Fruit fly (Drosophila melanogaster): ENCODE results near the gene CG15544.
A peak's percentile ranks its signal among the peaks of the same experiment; 100 is the strongest.

CG15544 gene

dm6 chr3R:30812401-30813207 lies 15.0 kb upstream of the CG15544 start (continued):
- TF ChIP-seq nerfin-2 (GFP tag; IDR thresholded peaks at IDR 0.05; ENCODE audit: partially characterized antibody) (no peak), CG13424 (tag; optimal IDR thresholded peaks at IDR 0.05) (peak; percentile 51), gce (GFP tag; IDR thresholded peaks at IDR 0.05) (no peak), CG17829 (tag; optimal IDR thresholded peaks at IDR 0.05) (no peak), ftz-f1 (GFP tag; optimal IDR thresholded peaks at IDR 0.05) (no peak), Dbx (GFP tag; IDR thresholded peaks at IDR 0.05) (0 out of 3 replicates have a peak, but pooled peaks have one; percentile 15), B-H2 (GFP tag; optimal IDR thresholded peaks at IDR 0.05) (no peak), vfl (GFP tag; optimal IDR thresholded peaks at IDR 0.05) (no peak), Trl (optimal IDR thresholded peaks at IDR 0.05) (no peak), Trl (GFP tag; optimal IDR thresholded peaks at IDR 0.05) (no peak), amos (GFP tag; IDR thresholded peaks at IDR 0.05; ENCODE audit: partially characterized antibody) (no peak), CG9876 (GFP tag; optimal IDR thresholded peaks at IDR 0.05) (no peak), CG4282 (GFP tag; optimal IDR thresholded peaks at IDR 0.05) (no peak), gcm2 (GFP tag; optimal IDR thresholded peaks at IDR 0.05) (no peak), CG2129 (GFP tag; IDR thresholded peaks at IDR 0.05; ENCODE audit: partially characterized antibody) (no peak), CG3407 (GFP tag; optimal IDR thresholded peaks at IDR 0.05) (no peak), Ets65A (GFP tag) (peak; percentile 55), CG2889 (GFP tag; IDR thresholded peaks at IDR 0.05) (no peak), CG1647 (GFP tag; optimal IDR thresholded peaks at IDR 0.05) (no peak), dmrt11E (tag; optimal IDR thresholded peaks at IDR 0.05) (peak; percentile 28), tio (GFP tag; optimal IDR thresholded peaks at IDR 0.05) (no peak), inv (GFP tag; IDR thresholded peaks at IDR 0.05; ENCODE audit: partially characterized antibody) (no peak), HLH3B (GFP tag; IDR thresholded peaks at IDR 0.05) (no peak), bab2 (GFP tag; optimal IDR thresholded peaks at IDR 0.05) (no peak), ci (GFP tag; IDR thresholded peaks at IDR 0.05) (peak; percentile 73), Mes4 (GFP tag; optimal IDR thresholded peaks at IDR 0.05) (no peak), Nf-YB (GFP tag; optimal IDR thresholded peaks at IDR 0.05) (no peak), NC2β (GFP tag; optimal IDR thresholded peaks at IDR 0.05) (no peak), CG17328 (GFP tag; IDR thresholded peaks at IDR 0.05) (peak; percentile 60), Jarid2 (GFP tag; optimal IDR thresholded peaks at IDR 0.05) (no peak), CG14014 (GFP tag; IDR thresholded peaks at IDR 0.05) (0 out of 2 replicates have a peak, but pooled peaks have one; percentile 37), sob (GFP tag; IDR thresholded peaks at IDR 0.05) (no peak), Lpt (GFP tag; optimal IDR thresholded peaks at IDR 0.05) (no peak), Dfd (GFP tag; optimal IDR thresholded peaks at IDR 0.05) (no peak), cato (GFP tag; optimal IDR thresholded peaks at IDR 0.05; ENCODE audit: borderline replicate concordance) (peak; percentile 12), Meics (GFP tag; optimal IDR thresholded peaks at IDR 0.05) (peak; percentile 6), CG17385 (GFP tag; optimal IDR thresholded peaks at IDR 0.05) (peak; percentile 52), CG10431 (GFP tag; optimal IDR thresholded peaks at IDR 0.05) (no peak), crc (GFP tag; optimal IDR thresholded peaks at IDR 0.05) (no peak), E2f2 (GFP tag; IDR thresholded peaks at IDR 0.05) (0 out of 2 replicates have a peak, but pooled peaks have one; percentile 28), CG10209 (GFP tag; optimal IDR thresholded peaks at IDR 0.05) (peak; percentile 41), H2.0 (GFP tag; IDR thresholded peaks at IDR 0.05) (peak; percentile 35; the same call in 1 of the 2 replicates), Usf (GFP tag; optimal IDR thresholded peaks at IDR 0.05) (no peak), CG8281 (tag; optimal IDR thresholded peaks at IDR 0.05) (no peak), CG31365 (tag; optimal IDR thresholded peaks at IDR 0.05) (no peak), CG13287 (GFP tag; IDR thresholded peaks at IDR 0.05; ENCODE audit: partially characterized antibody) (no peak), kni (GFP tag; optimal IDR thresholded peaks at IDR 0.05) (no peak), CG15514 (GFP tag; optimal IDR thresholded peaks at IDR 0.05) (no peak), lov (optimal IDR thresholded peaks at IDR 0.05) (no peak), lov (GFP tag; IDR thresholded peaks at IDR 0.05) (no peak)

All from whole organism, embryonic.